Worm (Caenorhabditis elegans): ENCODE results near the gene F30H5.3.

Gene F30H5.3

ce11 chrIII:537054-537453 is 25.0 kb upstream of the F30H5.3 start:
- no peak for TF ChIP-seq nhr-237 (tag; optimal IDR thresholded peaks at IDR 0.05)
- no peak for TF ChIP-seq nhr-76 (tag; optimal IDR thresholded peaks at IDR 0.05)
- no peak for TF ChIP-seq elt-3 (tag; optimal IDR thresholded peaks at IDR 0.05)

ce11 chrIII:535266-536107 is 23.5 kb upstream of the F30H5.3 start:
- TF ChIP-seq nhr-76 (tag; optimal IDR thresholded peaks at IDR 0.05) (no peak), sea-2 (GFP tag; optimal IDR thresholded peaks at IDR 0.05) (no peak), ztf-11 (tag; optimal IDR thresholded peaks at IDR 0.05) (no peak), skn-1 (tag; optimal IDR thresholded peaks at IDR 0.05) (no peak), ztf-4 (tag; optimal IDR thresholded peaks at IDR 0.05) (no peak), nhr-23 (tag; optimal IDR thresholded peaks at IDR 0.05) (no peak), elt-2 (tag; optimal IDR thresholded peaks at IDR 0.05) (peak; percentile 75), pqm-1 (tag; optimal IDR thresholded peaks at IDR 0.05) (peak; percentile 2), tbx-2 (tag; optimal IDR thresholded peaks at IDR 0.05) (peak; percentile 1), nhr-237 (tag; optimal IDR thresholded peaks at IDR 0.05) (no peak), zag-1 (tag; optimal IDR thresholded peaks at IDR 0.05) (no peak), ceh-28 (tag; optimal IDR thresholded peaks at IDR 0.05) (no peak), snpc-4 (tag; optimal IDR thresholded peaks at IDR 0.05) (no peak), ama-1 (optimal IDR thresholded peaks at IDR 0.05) (no peak), ceh-9 (tag; optimal IDR thresholded peaks at IDR 0.05) (no peak), nhr-77 (tag; optimal IDR thresholded peaks at IDR 0.05) (no peak), ZK546.5 (tag; optimal IDR thresholded peaks at IDR 0.05) (no peak), elt-3 (tag; optimal IDR thresholded peaks at IDR 0.05) (no peak), nhr-11 (tag; optimal IDR thresholded peaks at IDR 0.05) (no peak), nfya-1 (tag; optimal IDR thresholded peaks at IDR 0.05; ENCODE audit: insufficient read depth) (peak; percentile 23), hmg-11 (tag; optimal IDR thresholded peaks at IDR 0.05) (peak; percentile 71), nhr-28 (tag; optimal IDR thresholded peaks at IDR 0.05) (no peak), elt-1 (tag; optimal IDR thresholded peaks at IDR 0.05) (no peak), nhr-67 (tag; optimal IDR thresholded peaks at IDR 0.05) (no peak), unc-62 (GFP tag; optimal IDR thresholded peaks at IDR 0.05) (no peak), pha-4 (tag; optimal IDR thresholded peaks at IDR 0.05) (peak; percentile 21), fkh-10 (GFP tag; optimal IDR thresholded peaks at IDR 0.05) (no peak), unc-39 (tag; optimal IDR thresholded peaks at IDR 0.05) (no peak), egl-5 (tag; optimal IDR thresholded peaks at IDR 0.05) (no peak), jun-1 (tag; optimal IDR thresholded peaks at IDR 0.05) (peak; percentile 40)

DNA sequence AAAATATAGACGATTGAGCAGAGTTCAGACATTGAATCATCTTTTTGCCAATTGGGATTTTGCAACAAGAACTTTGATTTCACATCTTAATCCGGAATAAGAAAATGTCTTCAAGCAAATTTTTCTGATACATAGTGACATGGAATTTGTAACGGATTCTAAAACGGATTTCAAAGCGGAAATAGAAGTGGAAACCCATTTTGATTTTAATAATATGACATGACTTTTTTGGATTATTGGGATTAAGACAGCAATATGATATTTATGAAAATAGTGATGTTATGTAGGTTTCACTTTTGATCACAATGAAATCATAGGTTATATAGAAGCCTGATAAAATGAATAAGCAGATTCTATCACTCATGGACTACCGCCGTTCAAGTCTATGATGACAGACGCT is 20.1 kb upstream of the F30H5.3 start:
- TF ChIP-seq R02D3.7 (tag; optimal IDR thresholded peaks at IDR 0.05) (no peak), nfya-1 (tag; optimal IDR thresholded peaks at IDR 0.05; ENCODE audit: insufficient read depth) (no peak), nhr-43 (tag; optimal IDR thresholded peaks at IDR 0.05; ENCODE audit: poor library complexity, severe bottlenecking) (no peak), nhr-11 (tag; optimal IDR thresholded peaks at IDR 0.05) (no peak), egl-5 (tag; optimal IDR thresholded peaks at IDR 0.05) (no peak), egl-27 (tag; optimal IDR thresholded peaks at IDR 0.05) (no peak), fkh-10 (GFP tag; optimal IDR thresholded peaks at IDR 0.05) (no peak), eor-1 (tag; optimal IDR thresholded peaks at IDR 0.05) (no peak), ztf-11 (tag; optimal IDR thresholded peaks at IDR 0.05) (no peak), ceh-16 (tag; optimal IDR thresholded peaks at IDR 0.05) (no peak), ztf-4 (tag; optimal IDR thresholded peaks at IDR 0.05) (no peak), ZK546.5 (tag; optimal IDR thresholded peaks at IDR 0.05) (no peak), elt-1 (tag; optimal IDR thresholded peaks at IDR 0.05) (no peak), nhr-23 (tag; optimal IDR thresholded peaks at IDR 0.05) (no peak)

DNA sequence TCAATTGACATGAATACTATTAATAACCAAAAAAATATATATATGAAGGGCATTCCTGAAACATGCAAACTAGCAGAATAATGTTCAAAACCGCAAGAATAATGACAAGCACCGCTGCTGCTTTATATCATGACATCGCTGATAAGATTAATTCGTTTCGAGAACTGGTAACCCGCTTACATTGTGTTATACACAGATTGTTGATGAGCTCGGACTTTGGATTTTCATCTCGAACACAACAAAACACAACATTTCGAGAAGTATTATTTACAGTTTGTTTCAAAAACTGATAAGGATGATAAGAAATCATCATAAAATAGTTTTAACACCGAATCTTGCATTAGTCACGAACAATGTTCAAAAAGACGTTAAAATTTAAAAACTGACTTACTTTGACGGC is 18.9 kb upstream of the F30H5.3 start:
- peak; percentile 58 for TF ChIP-seq elt-2 (tag; optimal IDR thresholded peaks at IDR 0.05)
- TF ChIP-seq ZK546.5 (tag; optimal IDR thresholded peaks at IDR 0.05): no peak
